Fruit fly (Drosophila melanogaster): ENCODE data around the gene CG33181.

dm6 chrX:8484778-8485177 lies 4.4 kb upstream of the CG33181 start:
- TF ChIP-seq CG10348 (GFP tag; IDR thresholded peaks at IDR 0.05), result no peak
- no peak for TF ChIP-seq CG15710 (tag; optimal IDR thresholded peaks at IDR 0.05)
